Worm (Caenorhabditis elegans): Measurements from ENCODE around the gene F58F12.2.

Gene F58F12.2

DNA sequence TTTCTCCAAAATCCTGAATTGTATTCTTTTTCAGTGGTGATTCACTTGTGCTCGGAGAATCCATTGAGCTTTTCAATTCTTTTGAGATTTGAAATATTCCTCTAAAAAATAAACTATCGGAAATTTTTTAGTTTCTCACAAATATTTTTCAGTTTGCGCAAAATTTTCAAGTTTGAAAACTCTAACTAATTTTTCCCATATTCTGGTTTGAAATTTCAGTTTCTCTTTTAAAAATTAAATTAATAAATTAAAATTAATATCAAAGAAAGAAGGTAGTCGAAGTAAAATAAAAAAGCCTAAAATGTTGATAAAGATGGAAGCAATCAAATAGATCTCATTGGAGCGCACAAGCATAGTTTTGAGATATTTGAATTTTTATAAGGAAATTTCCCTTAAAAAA, 36.0 kb downstream of the F58F12.2 start, which contains the start of gene C32D5.10:
C32D5.10 (minus strand) TSS at position 101 of the 400 bp plus-strand sequence.
- TF ChIP-seq ama-1 (optimal IDR thresholded peaks at IDR 0.05) = no peak
- peak; percentile 28 for TF ChIP-seq nhr-25 (tag; optimal IDR thresholded peaks at IDR 0.05)

ce11 chrII:6349968-6350367, 37.9 kb downstream of the F58F12.2 start:
- TF ChIP-seq nhr-21 (tag; optimal IDR thresholded peaks at IDR 0.05) (no peak), nhr-25 (tag; optimal IDR thresholded peaks at IDR 0.05) (no peak), ceh-16 (tag; optimal IDR thresholded peaks at IDR 0.05) (no peak), skn-1 (tag; optimal IDR thresholded peaks at IDR 0.05) (no peak), unc-39 (tag; optimal IDR thresholded peaks at IDR 0.05) (no peak), zag-1 (tag; optimal IDR thresholded peaks at IDR 0.05) (no peak), F13H6.1 (tag; optimal IDR thresholded peaks at IDR 0.05) (no peak), R02D3.7 (tag; optimal IDR thresholded peaks at IDR 0.05) (no peak), lin-11 (tag; optimal IDR thresholded peaks at IDR 0.05) (no peak), nhr-129 (tag; optimal IDR thresholded peaks at IDR 0.05) (no peak), mdl-1 (tag; optimal IDR thresholded peaks at IDR 0.05) (no peak), nhr-6 (tag; optimal IDR thresholded peaks at IDR 0.05) (no peak), ztf-4 (tag; optimal IDR thresholded peaks at IDR 0.05) (no peak), unc-62 (GFP tag; optimal IDR thresholded peaks at IDR 0.05) (no peak), sma-3 (GFP tag; optimal IDR thresholded peaks at IDR 0.05) (no peak)

ce11 chrII:6348360-6348759, 39.5 kb downstream of the F58F12.2 start:
- TF ChIP-seq skn-1 (tag; optimal IDR thresholded peaks at IDR 0.05) (no peak), peb-1 (tag; optimal IDR thresholded peaks at IDR 0.05) (no peak), nhr-12 (tag; optimal IDR thresholded peaks at IDR 0.05) (no peak), nhr-237 (tag; optimal IDR thresholded peaks at IDR 0.05) (peak; percentile 61), alr-1 (tag; optimal IDR thresholded peaks at IDR 0.05) (no peak), zag-1 (tag; optimal IDR thresholded peaks at IDR 0.05) (peak; percentile 58), mab-5 (tag; optimal IDR thresholded peaks at IDR 0.05) (peak; percentile 90), lin-13 (GFP tag; optimal IDR thresholded peaks at IDR 0.05) (peak; percentile 83), nhr-10 (tag; optimal IDR thresholded peaks at IDR 0.05) (peak; percentile 56), ztf-1 (GFP tag; conservative IDR thresholded peaks at IDR 0.05) (no peak), Y55F3AM.14 (GFP tag; optimal IDR thresholded peaks at IDR 0.05) (peak; percentile 56), nhr-6 (tag; optimal IDR thresholded peaks at IDR 0.05) (peak; percentile 65), R02D3.7 (tag; optimal IDR thresholded peaks at IDR 0.05) (no peak), nhr-25 (tag; optimal IDR thresholded peaks at IDR 0.05) (peak; percentile 96), elt-1 (tag; optimal IDR thresholded peaks at IDR 0.05) (peak; percentile 66), unc-55 (GFP tag; optimal IDR thresholded peaks at IDR 0.05) (peak; percentile 89), unc-39 (tag; optimal IDR thresholded peaks at IDR 0.05) (no peak), egl-27 (tag; optimal IDR thresholded peaks at IDR 0.05) (peak; percentile 84), mbf-1 (tag; optimal IDR thresholded peaks at IDR 0.05) (no peak), elt-3 (tag; optimal IDR thresholded peaks at IDR 0.05) (no peak), nhr-23 (tag; optimal IDR thresholded peaks at IDR 0.05) (no peak), ztf-11 (tag; optimal IDR thresholded peaks at IDR 0.05) (no peak), unc-62 (GFP tag; optimal IDR thresholded peaks at IDR 0.05) (peak; percentile 64), C34F6.9 (tag; optimal IDR thresholded peaks at IDR 0.05) (peak; percentile 98), ama-1 (optimal IDR thresholded peaks at IDR 0.05) (peak; percentile 99), gmeb-1 (tag; optimal IDR thresholded peaks at IDR 0.05) (peak; percentile 83), ztf-4 (tag; optimal IDR thresholded peaks at IDR 0.05) (peak; percentile 89), snpc-4 (tag; optimal IDR thresholded peaks at IDR 0.05) (peak; percentile 47), ceh-82 (tag; optimal IDR thresholded peaks at IDR 0.05) (peak; percentile 44), ZK546.5 (tag; optimal IDR thresholded peaks at IDR 0.05) (no peak), dmd-4 (tag; optimal IDR thresholded peaks at IDR 0.05) (no peak), lin-39 (tag; optimal IDR thresholded peaks at IDR 0.05) (no peak), nhr-11 (tag; optimal IDR thresholded peaks at IDR 0.05) (no peak), nhr-77 (tag; optimal IDR thresholded peaks at IDR 0.05) (no peak), blmp-1 (tag; optimal IDR thresholded peaks at IDR 0.05; ENCODE audit: insufficient read depth) (peak; percentile 90), mdl-1 (tag; optimal IDR thresholded peaks at IDR 0.05) (peak; percentile 56 to 87), sma-3 (GFP tag; optimal IDR thresholded peaks at IDR 0.05) (peak; percentile 95), ceh-16 (tag; optimal IDR thresholded peaks at IDR 0.05) (peak; percentile 84), F13H6.1 (tag; optimal IDR thresholded peaks at IDR 0.05) (peak; percentile 95), crh-2 (tag; optimal IDR thresholded peaks at IDR 0.05) (peak; percentile 96), fos-1 (tag; optimal IDR thresholded peaks at IDR 0.05) (peak; percentile 92), nhr-129 (tag; optimal IDR thresholded peaks at IDR 0.05) (peak; percentile 95), nhr-21 (tag; optimal IDR thresholded peaks at IDR 0.05) (peak; percentile 92), aly-2 (tag; optimal IDR thresholded peaks at IDR 0.05) (no peak), sem-4 (tag; optimal IDR thresholded peaks at IDR 0.05) (peak; percentile 87), lin-11 (tag; optimal IDR thresholded peaks at IDR 0.05) (peak; percentile 82), sma-9 (GFP tag; optimal IDR thresholded peaks at IDR 0.05) (peak; percentile 96), sma-9 (tag; optimal IDR thresholded peaks at IDR 0.05) (no peak), lsy-2 (tag; optimal IDR thresholded peaks at IDR 0.05) (peak; percentile 72 to 92)

Measured in whole organism, L2 larva.